Fruit fly (Drosophila melanogaster) whole organism, wandering third instar larva: ENCODE results near the gene Srrm234.
A peak's percentile ranks its signal among the peaks of the same experiment; 100 is the strongest.

Experiments used
- Abd-B ChIP-seq: fragments of >200 bp; optimal IDR thresholded peaks from 2 replicates; lab custom pipeline; 2017; ENCODE audit warnings: missing biosample characterization, missing genetic modification characterization
- CG32264 ChIP-seq: fragments of 200-800 bp; sonication (Bioruptor generic); optimal IDR thresholded peaks from 2 replicates; lab custom pipeline; 2016; ENCODE audit warnings: missing biosample characterization, missing genetic modification characterization
- CG9705 ChIP-seq: fragments of 200-800 bp; sonication (Bioruptor generic); optimal IDR thresholded peaks from 2 replicates; lab custom pipeline; 2018; ENCODE audit warnings: missing biosample characterization, mild to moderate bottlenecking, missing genetic modification characterization
- CrebA ChIP-seq: fragments of 200-800 bp; sonication (Bioruptor generic); optimal IDR thresholded peaks from 2 replicates; lab custom pipeline; 2016; ENCODE audit warnings: missing biosample characterization, mild to moderate bottlenecking, missing genetic modification characterization, borderline replicate concordance
- Dfd ChIP-seq: fragments of >200 bp; optimal IDR thresholded peaks from 2 replicates; lab custom pipeline; 2017; ENCODE audit warnings: missing biosample characterization, missing genetic modification characterization
- Dif ChIP-seq: fragments of 200-275, 200-300 bp; sonication (Bioruptor generic); optimal IDR thresholded peaks from 2 replicates; lab custom pipeline; 2018; ENCODE audit warnings: missing biosample characterization, missing genetic modification characterization; ENCODE audit not compliant: partially characterized antibody
- GATAd ChIP-seq: sonication (Bioruptor generic); optimal IDR thresholded peaks from 2 replicates; lab custom pipeline; 2016; ENCODE audit warnings: missing biosample characterization, missing genetic modification characterization
- HLH106 ChIP-seq: fragments of 200-800 bp; optimal IDR thresholded peaks from 3 replicates; lab custom pipeline; 2019; ENCODE audit warnings: missing biosample characterization, mild to moderate bottlenecking, missing genetic modification characterization, moderate library complexity
- Hnf4 ChIP-seq: fragments of 200-800 bp; sonication (Bioruptor generic); optimal IDR thresholded peaks from 2 replicates; lab custom pipeline; 2016; ENCODE audit warnings: missing biosample characterization, mild to moderate bottlenecking, missing genetic modification characterization
- Hr78 ChIP-seq: fragments of >200 bp; optimal IDR thresholded peaks from 2 replicates; lab custom pipeline; 2017; ENCODE audit warnings: missing biosample characterization, missing genetic modification characterization
- Hr83 ChIP-seq: fragments of 200-300 bp; sonication (Bioruptor generic); optimal IDR thresholded peaks from 2 replicates; lab custom pipeline; 2016; ENCODE audit warnings: missing biosample characterization, mild to moderate bottlenecking, missing genetic modification characterization, moderate library complexity; ENCODE audit not compliant: poor library complexity, severe bottlenecking
- Jra ChIP-seq: sonication (Bioruptor generic); optimal IDR thresholded peaks from 2 replicates; lab custom pipeline; 2016; ENCODE audit warnings: missing biosample characterization, missing genetic modification characterization
- Mio ChIP-seq: sonication (Bioruptor generic); optimal IDR thresholded peaks from 2 replicates; lab custom pipeline; 2016; ENCODE audit warnings: missing biosample characterization, missing genetic modification characterization
- Myc ChIP-seq: fragments of >200 bp; optimal IDR thresholded peaks from 2 replicates; lab custom pipeline; 2017
- N ChIP-seq: fragments of >200 bp; optimal IDR thresholded peaks from 2 replicates; lab custom pipeline; 2018; ENCODE audit warnings: missing biosample characterization, missing external identifiers, missing genetic modification characterization
- OdsH ChIP-seq: fragments of 200-800 bp; sonication (Bioruptor generic); optimal IDR thresholded peaks from 2 replicates; lab custom pipeline; 2016; ENCODE audit warnings: missing biosample characterization, mild to moderate bottlenecking, missing genetic modification characterization
- Rel ChIP-seq, 2 experiments: fragments of 200-800 bp; sonication (Bioruptor generic) in 1 of 2; optimal IDR thresholded peaks; 2 replicates in 1 of 2; 3 replicates in 1 of 2; lab custom pipeline; 2016 to 2019; ENCODE audit warnings: mild to moderate bottlenecking in 2 of 2, missing biosample characterization in 2 of 2, missing genetic modification characterization in 2 of 2, moderate library complexity in 1 of 2
- Sp1 ChIP-seq: fragments of 200-800 bp; sonication (Bioruptor generic); optimal IDR thresholded peaks from 3 replicates; lab custom pipeline; 2019; ENCODE audit warnings: missing biosample characterization, mild to moderate bottlenecking, missing genetic modification characterization, moderate library complexity
- Vsx2 ChIP-seq: fragments of 200-300, 225-300 bp; sonication (Bioruptor generic); optimal IDR thresholded peaks from 2 replicates; lab custom pipeline; 2018; ENCODE audit warnings: missing biosample characterization, missing genetic modification characterization; ENCODE audit not compliant: partially characterized antibody
- br ChIP-seq: fragments of 200-800 bp; sonication (Bioruptor generic); optimal IDR thresholded peaks from 2 replicates; lab custom pipeline; 2016; ENCODE audit warnings: missing biosample characterization, missing genetic modification characterization
- brk ChIP-seq: fragments of 200-800 bp; sonication (Bioruptor generic); optimal IDR thresholded peaks from 2 replicates; lab custom pipeline; 2016; ENCODE audit warnings: missing biosample characterization, mild to moderate bottlenecking, missing genetic modification characterization
- dl ChIP-seq, 2 experiments: fragments of 175-275, 200-275 bp in 1 of 2; fragments of 200-275 bp in 1 of 2; sonication (Bioruptor generic); optimal IDR thresholded peaks; lab custom pipeline; 2018; ENCODE audit warnings: mild to moderate bottlenecking in 2 of 2, missing biosample characterization in 2 of 2, missing genetic modification characterization in 2 of 2, moderate library complexity in 2 of 2; ENCODE audit not compliant: partially characterized antibody in 2 of 2, insufficient read depth in 1 of 2
- dmrt93B ChIP-seq: fragments of 200-800 bp; sonication (Bioruptor generic); optimal IDR thresholded peaks from 2 replicates; lab custom pipeline; 2018; ENCODE audit warnings: missing biosample characterization, mild to moderate bottlenecking, missing genetic modification characterization
- dsf ChIP-seq: sonication (Bioruptor generic); optimal IDR thresholded peaks from 2 replicates; lab custom pipeline; 2016; ENCODE audit warnings: missing biosample characterization, missing genetic modification characterization, borderline replicate concordance
- ey ChIP-seq: fragments of 200-800 bp; sonication (Bioruptor generic); optimal IDR thresholded peaks from 2 replicates; lab custom pipeline; 2016; ENCODE audit warnings: missing biosample characterization, missing genetic modification characterization
- foxo ChIP-seq, 2 experiments: fragments of 200-800 bp; sonication (Bioruptor generic); optimal IDR thresholded peaks; 2 replicates in 1 of 2; 3 replicates in 1 of 2; lab custom pipeline; 2016 to 2017; ENCODE audit warnings: missing biosample characterization in 2 of 2, missing genetic modification characterization in 2 of 2
- fru ChIP-seq: fragments of 200-800 bp; sonication (Bioruptor generic); optimal IDR thresholded peaks from 3 replicates; lab custom pipeline; 2016; ENCODE audit warnings: missing biosample characterization, mild to moderate bottlenecking, missing genetic modification characterization
- h ChIP-seq: fragments of 200-800 bp; sonication (Bioruptor generic); optimal IDR thresholded peaks from 3 replicates; lab custom pipeline; 2016; ENCODE audit warnings: missing biosample characterization, mild to moderate bottlenecking, missing genetic modification characterization
- jim ChIP-seq: fragments of 175-275, 200-325 bp; sonication (Bioruptor generic); optimal IDR thresholded peaks from 2 replicates; lab custom pipeline; 2016; ENCODE audit warnings: missing biosample characterization, mild to moderate bottlenecking, missing genetic modification characterization
- lola ChIP-seq: fragments of >200 bp; optimal IDR thresholded peaks from 2 replicates; lab custom pipeline; 2017; ENCODE audit warnings: missing biosample characterization, missing genetic modification characterization
- pan ChIP-seq: fragments of >200 bp; optimal IDR thresholded peaks from 2 replicates; lab custom pipeline; 2017
- psq ChIP-seq: fragments of 200-800 bp; sonication (Bioruptor generic); optimal IDR thresholded peaks from 3 replicates; lab custom pipeline; 2017; ENCODE audit warnings: missing biosample characterization, mild to moderate bottlenecking, missing genetic modification characterization, moderate library complexity
- rgr ChIP-seq: fragments of 200-800 bp; sonication (Bioruptor generic); optimal IDR thresholded peaks from 3 replicates; lab custom pipeline; 2016; ENCODE audit warnings: missing biosample characterization, mild to moderate bottlenecking, missing genetic modification characterization
- sage ChIP-seq: fragments of 200-800 bp; sonication (Bioruptor generic); optimal IDR thresholded peaks from 2 replicates; lab custom pipeline; 2016; ENCODE audit warnings: missing biosample characterization, mild to moderate bottlenecking, missing genetic modification characterization
- sv ChIP-seq: fragments of 200-800 bp; sonication (Bioruptor generic); optimal IDR thresholded peaks from 3 replicates; lab custom pipeline; 2016; ENCODE audit warnings: missing biosample characterization, missing genetic modification characterization
- tai ChIP-seq: sonication (Bioruptor generic); optimal IDR thresholded peaks from 2 replicates; lab custom pipeline; 2016; ENCODE audit warnings: missing biosample characterization, missing genetic modification characterization
- usp ChIP-seq: fragments of >200 bp; optimal IDR thresholded peaks from 2 replicates; lab custom pipeline; 2017; ENCODE audit warnings: missing biosample characterization, missing genetic modification characterization
- woc ChIP-seq: sonication (Bioruptor generic); optimal IDR thresholded peaks from 2 replicates; lab custom pipeline; 2016; ENCODE audit warnings: missing biosample characterization, mild to moderate bottlenecking, missing genetic modification characterization

Srrm234 gene

DNA sequence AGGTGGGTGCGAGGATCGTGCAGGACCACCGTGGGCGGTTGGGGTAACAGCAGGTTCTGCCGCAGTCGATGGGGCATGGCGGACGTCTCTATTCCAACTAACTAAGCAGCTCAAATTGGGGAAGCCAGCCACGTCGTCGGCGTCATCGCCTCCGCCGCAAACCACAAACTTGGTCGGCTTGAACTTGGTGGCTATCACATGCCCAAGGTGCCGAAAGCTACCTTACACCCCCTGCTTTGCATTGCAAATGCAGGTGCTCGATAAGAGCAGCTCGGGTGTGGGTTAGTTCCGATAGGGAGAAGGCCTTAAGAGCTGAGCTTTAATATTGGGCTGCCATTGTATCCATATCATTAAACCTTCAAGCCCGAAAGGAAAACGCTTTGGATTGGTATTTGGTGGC is 5.1 kb upstream of the Srrm234 start, which contains the start of gene RabX5:
Gene RabX5 (minus strand): TSS at position 101 of the 400 bp plus-strand sequence.
- TF ChIP-seq foxo (GFP tag; optimal IDR thresholded peaks at IDR 0.05; lab: Kevin White, UChicago), result no peak
- TF ChIP-seq rgr (GFP tag; lab: Kevin White, UChicago), result no peak
- TF ChIP-seq Vsx2 (GFP tag; lab: Kevin White, UChicago), result no peak
- no peak for TF ChIP-seq brk
- TF ChIP-seq dsf, result no peak
- no peak for TF ChIP-seq pan (lab: Kevin White, UChicago)
- no peak for TF ChIP-seq CrebA (GFP tag; lab: Kevin White, UChicago)
- no peak for TF ChIP-seq Hr78
- no peak for TF ChIP-seq lola
- no peak for TF ChIP-seq CG9705 (GFP tag; lab: Kevin White, UChicago)
- TF ChIP-seq HLH106 (tag; lab: Kevin White, UChicago), result no peak
- no peak for TF ChIP-seq psq

DNA sequence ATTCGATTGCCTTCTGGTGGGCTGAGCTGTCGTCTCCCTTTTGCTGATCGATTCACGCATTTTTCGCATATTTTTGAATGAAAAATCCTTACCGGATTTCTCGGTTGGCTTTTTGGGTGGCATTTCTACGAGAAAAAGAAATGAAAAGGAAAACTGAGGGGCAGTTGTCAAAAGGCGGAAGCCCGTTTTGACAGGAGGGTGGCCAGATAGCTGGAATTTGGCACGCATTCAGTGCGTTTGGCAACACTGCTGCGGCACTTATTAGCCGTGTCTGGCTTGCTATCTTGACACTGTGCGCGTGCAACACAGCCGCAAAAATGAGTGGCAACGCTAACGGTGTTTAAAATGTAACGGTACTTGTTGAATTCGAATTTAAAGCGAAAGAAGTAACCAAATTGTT is 3.6 kb upstream of the Srrm234 start, which contains the start of gene RpL23A:
Gene RpL23A (minus strand): TSS at position 151 of the 400 bp plus-strand sequence.
- TF ChIP-seq Dfd (no peak), N (GFP tag; lab: Kevin White, UChicago) (no peak), Dif (peak; percentile 59), ey (peak; percentile 81), Mio (GFP tag; lab: Kevin White, UChicago) (peak; percentile 80), Hr78 (no peak), Vsx2 (GFP tag; lab: Kevin White, UChicago) (peak; percentile 93), sv (GFP tag; lab: Kevin White, UChicago) (peak; percentile 95), GATAd (GFP tag; lab: Kevin White, UChicago) (peak; percentile 48), lola (no peak), OdsH (peak; percentile 88), psq (peak; percentile 84), pan (lab: Kevin White, UChicago) (no peak), sage (peak; percentile 6), woc (GFP tag; lab: Kevin White, UChicago) (peak; percentile 32), fru (GFP tag; lab: Kevin White, UChicago) (peak; percentile 89), Sp1 (GFP tag; lab: Kevin White, UChicago) (peak; percentile 89), foxo (GFP tag; optimal IDR thresholded peaks at IDR 0.05; lab: Kevin White, UChicago) (peak in 1 of 2 experiments; percentile 91), Hr83 (peak; percentile 97), dsf (peak; percentile 53), CrebA (GFP tag; lab: Kevin White, UChicago) (no peak), dl (GFP tag; optimal IDR thresholded peaks at IDR 0.05; lab: Kevin White, UChicago; ENCODE audit: insufficient read depth in 1 of 2, partially characterized antibody in 2 of 2) (peak; percentile 4 to 13), tai (GFP tag; lab: Kevin White, UChicago) (no peak), Jra (peak; percentile 56), h (GFP tag; lab: Kevin White, UChicago) (peak; percentile 92), jim (GFP tag; lab: Kevin White, UChicago) (peak; percentile 64), br (GFP tag; lab: Kevin White, UChicago) (peak; percentile 93), usp (no peak), Hnf4 (GFP tag; lab: Kevin White, UChicago) (no peak), Abd-B (GFP tag; lab: Kevin White, UChicago) (no peak), Rel (GFP tag; optimal IDR thresholded peaks at IDR 0.05; lab: Kevin White, UChicago) (no peak), Rel (tag; optimal IDR thresholded peaks at IDR 0.05; lab: Kevin White, UChicago) (peak; percentile 70), Myc (lab: Kevin White, UChicago) (peak; percentile 8), dmrt93B (GFP tag; lab: Kevin White, UChicago) (peak; percentile 96), CG9705 (GFP tag; lab: Kevin White, UChicago) (peak; percentile 94), brk (no peak), CG32264 (peak; percentile 77), rgr (GFP tag; lab: Kevin White, UChicago) (peak; percentile 96), HLH106 (tag; lab: Kevin White, UChicago) (peak; percentile 89)

dm6 chr3L:1667423-1667822 is 2.6 kb upstream of the Srrm234 start:
- TF ChIP-seq CrebA (GFP tag; lab: Kevin White, UChicago), result no peak
- TF ChIP-seq tai (GFP tag; lab: Kevin White, UChicago), result no peak
- TF ChIP-seq Dfd, result no peak
